Worm (Caenorhabditis elegans) whole organism, L3 larva: Measurements from ENCODE around the gene ZK622.1.

Source experiments
- ama-1 ChIP-seq: fragments of 150-350 bp; optimal IDR thresholded peaks from 2 replicates; lab custom pipeline; 2018
- fkh-2 ChIP-seq: fragments of 150-350 bp; optimal IDR thresholded peaks from 2 replicates; lab custom pipeline; 2014; ENCODE audit warnings: missing biosample characterization, missing genetic modification reagents, missing genetic modification characterization
- nhr-28 ChIP-seq: fragments of 150-350 bp; optimal IDR thresholded peaks from 2 replicates; lab custom pipeline; 2014; ENCODE audit warnings: missing biosample characterization, missing genetic modification characterization

- no peak for TF ChIP-seq fkh-2 (tag; lab: Kevin White, UChicago)
- no peak for TF ChIP-seq ama-1 (lab: Kevin White, UChicago)
- TF ChIP-seq nhr-28 (tag; lab: Kevin White, UChicago): no peak
These were observed 32.5 kb downstream of the ZK622.1 start for ce11 chrII:5326024-5326627.
